Worm (Caenorhabditis elegans) whole organism, late embryonic: ENCODE results near the gene rpl-10.

Source experiments
- ceh-9 ChIP-seq: sonication (generic microtip); optimal IDR thresholded peaks from 2 replicates; lab custom pipeline; 2016; ENCODE audit warnings: mild to moderate bottlenecking, missing genetic modification characterization, inconsistent platforms, missing compliant biosample characterization
- elt-4 ChIP-seq: sonication (generic microtip); optimal IDR thresholded peaks from 2 replicates; lab custom pipeline; 2016; ENCODE audit warnings: missing genetic modification characterization, missing compliant biosample characterization
- gmeb-2 ChIP-seq: sonication (generic microtip); optimal IDR thresholded peaks from 2 replicates; lab custom pipeline; 2016; ENCODE audit warnings: missing genetic modification characterization, inconsistent platforms, missing compliant biosample characterization
- lin-11 ChIP-seq: fragments of 200-800 bp; sonication (Bioruptor generic); optimal IDR thresholded peaks from 2 replicates; lab custom pipeline; 2018; ENCODE audit warnings: mild to moderate bottlenecking, missing genetic modification characterization, missing compliant biosample characterization
- nhr-11 ChIP-seq: fragments of 150-350 bp; optimal IDR thresholded peaks from 2 replicates; lab custom pipeline; 2014; ENCODE audit warnings: missing biosample characterization, missing genetic modification characterization
- pat-9 ChIP-seq: fragments of 200-800 bp; sonication (Bioruptor generic); optimal IDR thresholded peaks from 2 replicates; lab custom pipeline; 2018; ENCODE audit warnings: mild to moderate bottlenecking, missing genetic modification characterization, moderate library complexity, missing compliant biosample characterization
- pqm-1 ChIP-seq: sonication (generic microtip); optimal IDR thresholded peaks from 2 replicates; lab custom pipeline; 2016; ENCODE audit warnings: missing genetic modification characterization, missing compliant biosample characterization

DNA sequence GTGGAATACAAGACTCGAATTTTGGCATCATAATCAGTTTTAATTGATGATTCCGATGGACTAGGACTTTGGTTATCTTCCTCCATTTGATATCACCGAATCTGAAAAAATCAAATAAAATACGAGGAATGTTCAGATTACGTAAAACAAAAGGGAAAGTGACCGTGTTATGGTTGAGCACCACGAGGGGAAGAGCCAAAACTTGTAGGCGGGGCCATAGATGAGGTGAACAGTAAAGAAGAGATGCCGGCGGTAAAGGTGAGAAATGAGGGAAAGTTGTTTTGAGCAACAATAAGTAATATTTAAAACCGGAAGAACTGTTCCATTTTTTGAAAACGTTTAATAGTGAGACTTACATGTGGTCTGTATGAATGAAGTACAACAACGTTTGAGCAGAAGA, 6.2 kb downstream of the rpl-10 start, which contains the start of gene F10B5.3:
- TF ChIP-seq pqm-1 (tag; lab: Kevin White, UChicago) (no peak), nhr-11 (tag; lab: Kevin White, UChicago) (no peak), ceh-9 (tag; lab: Kevin White, UChicago) (no peak), elt-4 (tag; lab: Kevin White, UChicago) (no peak), pat-9 (tag; lab: Kevin White, UChicago) (no peak), gmeb-2 (tag; lab: Kevin White, UChicago) (no peak), lin-11 (tag; lab: Kevin White, UChicago) (no peak)
